Worm (Caenorhabditis elegans): Measurements from ENCODE around the gene ZK813.4.

Gene ZK813.4

DNA sequence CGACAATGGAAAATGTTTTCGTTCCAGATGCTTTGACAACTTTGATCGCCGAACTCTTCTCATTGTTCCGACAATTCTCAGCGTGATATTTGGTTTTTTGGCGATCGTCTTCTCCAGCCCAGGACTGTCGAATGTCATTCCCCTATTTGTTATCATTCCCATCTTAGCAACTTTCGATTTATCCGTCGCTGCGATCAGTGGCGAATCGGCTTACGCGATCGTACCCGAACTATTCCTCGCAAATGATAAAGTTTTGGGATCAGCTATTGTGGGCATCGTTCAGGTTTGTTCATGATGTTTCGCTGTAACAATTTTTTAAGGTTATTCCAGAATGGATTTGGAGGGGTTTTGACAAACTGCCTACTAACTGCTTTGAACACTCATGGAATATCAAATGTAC lies 33.2 kb downstream of the ZK813.4 start:
- no peak for TF ChIP-seq alr-1 (tag; optimal IDR thresholded peaks at IDR 0.05; ENCODE audit: borderline replicate concordance)
- TF ChIP-seq blmp-1 (tag; optimal IDR thresholded peaks at IDR 0.05): peak; percentile 70
- no peak for TF ChIP-seq nhr-20 (tag; optimal IDR thresholded peaks at IDR 0.05)
- TF ChIP-seq fkh-10 (GFP tag; optimal IDR thresholded peaks at IDR 0.05): no peak
- no peak for TF ChIP-seq isw-1 (GFP tag; IDR thresholded peaks at IDR 0.05)
- TF ChIP-seq nhr-84 (tag; optimal IDR thresholded peaks at IDR 0.05): no peak
- TF ChIP-seq elt-3 (tag; optimal IDR thresholded peaks at IDR 0.05): no peak

DNA sequence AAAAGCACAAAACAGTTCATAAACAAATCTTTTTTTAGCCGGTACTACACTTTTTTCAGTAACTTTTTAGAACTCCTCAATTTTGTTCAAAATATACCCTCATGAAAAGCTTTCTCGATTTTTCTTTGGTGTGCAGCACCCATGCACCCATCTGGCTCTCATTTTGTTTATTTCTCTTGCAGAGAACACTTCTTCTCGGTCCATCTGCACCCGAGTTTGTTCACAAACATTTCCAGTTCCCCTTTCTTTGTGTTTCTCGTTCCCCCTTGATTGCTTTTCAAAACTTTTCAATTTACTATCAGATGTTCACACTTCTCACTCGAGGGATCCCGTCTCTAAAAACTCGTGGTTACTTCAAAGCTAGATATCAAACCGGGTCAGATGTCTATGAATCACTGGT lies 36.4 kb downstream of the ZK813.4 start, which contains the start of gene slcf-2:
slcf-2 (plus strand) TSS at position 301 of the 400 bp plus-strand sequence.
- TF ChIP-seq F16B12.6 (tag; optimal IDR thresholded peaks at IDR 0.05) (no peak), dsc-1 (tag; optimal IDR thresholded peaks at IDR 0.05) (peak; percentile 71), mef-2 (tag; optimal IDR thresholded peaks at IDR 0.05) (no peak), ces-1 (GFP tag; optimal IDR thresholded peaks at IDR 0.05) (no peak), pag-3 (tag; optimal IDR thresholded peaks at IDR 0.05; ENCODE audit: borderline replicate concordance, insufficient read depth) (no peak), rnt-1 (tag; optimal IDR thresholded peaks at IDR 0.05) (no peak), nhr-85 (tag) (no peak), nhr-47 (tag; optimal IDR thresholded peaks at IDR 0.05) (no peak)

DNA sequence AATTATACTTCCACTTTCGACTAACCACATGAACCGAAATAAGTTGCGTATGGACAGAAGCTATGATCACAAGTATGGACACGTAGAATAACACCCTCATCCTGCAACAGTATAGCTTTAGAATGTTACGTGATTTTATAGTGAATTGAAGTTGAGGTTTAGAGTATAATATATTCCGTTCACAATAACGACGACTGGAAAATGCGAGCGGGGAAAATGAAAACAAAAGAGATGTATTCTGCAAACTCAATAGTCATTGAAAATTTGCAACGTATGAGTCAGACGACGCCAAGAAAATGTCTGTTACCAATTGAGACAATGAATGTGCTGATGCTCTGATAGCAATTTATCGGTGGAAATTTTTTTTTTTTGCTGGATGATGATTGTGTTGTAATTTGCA lies 44.6 kb downstream of the ZK813.4 start, which contains the start of gene acp-1:
acp-1 (minus strand) TSS at position 101 of the 400 bp plus-strand sequence.
- TF ChIP-seq zag-1 (tag; optimal IDR thresholded peaks at IDR 0.05): no peak
- TF ChIP-seq ceh-88 (GFP tag; IDR thresholded peaks at IDR 0.05): no peak
- TF ChIP-seq fos-1 (tag; optimal IDR thresholded peaks at IDR 0.05): no peak
- TF ChIP-seq unc-130 (tag; optimal IDR thresholded peaks at IDR 0.05): no peak
- TF ChIP-seq pax-3 (tag; optimal IDR thresholded peaks at IDR 0.05): no peak
- TF ChIP-seq ama-1 (optimal IDR thresholded peaks at IDR 0.05): no peak
- no peak for TF ChIP-seq sox-4 (tag; optimal IDR thresholded peaks at IDR 0.05)
- no peak for TF ChIP-seq snpc-4 (tag; optimal IDR thresholded peaks at IDR 0.05)
- TF ChIP-seq mep-1 (tag; optimal IDR thresholded peaks at IDR 0.05): no peak
- TF ChIP-seq ztf-11 (tag; optimal IDR thresholded peaks at IDR 0.05): no peak
- TF ChIP-seq nhr-28 (tag; optimal IDR thresholded peaks at IDR 0.05): no peak
- no peak for TF ChIP-seq sptf-1 (tag; optimal IDR thresholded peaks at IDR 0.05)
- no peak for TF ChIP-seq lin-35 (GFP tag; optimal IDR thresholded peaks at IDR 0.05)
- no peak for TF ChIP-seq tlp-1 (tag; optimal IDR thresholded peaks at IDR 0.05)
- TF ChIP-seq unc-98 (GFP tag; IDR thresholded peaks at IDR 0.05): no peak
- no peak for TF ChIP-seq jun-1 (tag; optimal IDR thresholded peaks at IDR 0.05)

DNA sequence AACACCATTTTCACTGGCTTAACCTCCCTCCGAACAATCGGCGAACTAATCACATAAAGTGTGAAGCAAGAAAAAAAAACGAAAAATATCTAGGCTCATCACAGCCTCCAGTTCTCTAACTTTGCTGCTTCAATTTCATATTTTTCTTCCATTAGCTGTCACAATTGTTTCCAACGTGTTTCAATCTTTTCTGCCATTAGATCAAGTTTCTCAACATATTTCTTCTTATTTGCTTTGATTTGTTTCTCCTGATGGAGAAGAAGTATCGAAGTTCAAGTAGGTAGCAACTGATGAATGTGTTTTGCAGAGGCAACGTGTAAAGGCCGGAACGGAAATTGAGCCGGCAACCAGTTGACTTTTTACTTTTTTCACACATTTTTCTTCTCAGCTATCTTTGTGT lies 49.8 kb downstream of the ZK813.4 start, which contains the start of gene ZK563.7:
ZK563.7 (plus strand) TSS at position 301 of the 400 bp plus-strand sequence.
- peak; percentile 43 for TF ChIP-seq nhr-85 (tag)
- no peak for TF ChIP-seq dpl-1 (GFP tag; optimal IDR thresholded peaks at IDR 0.05)

DNA sequence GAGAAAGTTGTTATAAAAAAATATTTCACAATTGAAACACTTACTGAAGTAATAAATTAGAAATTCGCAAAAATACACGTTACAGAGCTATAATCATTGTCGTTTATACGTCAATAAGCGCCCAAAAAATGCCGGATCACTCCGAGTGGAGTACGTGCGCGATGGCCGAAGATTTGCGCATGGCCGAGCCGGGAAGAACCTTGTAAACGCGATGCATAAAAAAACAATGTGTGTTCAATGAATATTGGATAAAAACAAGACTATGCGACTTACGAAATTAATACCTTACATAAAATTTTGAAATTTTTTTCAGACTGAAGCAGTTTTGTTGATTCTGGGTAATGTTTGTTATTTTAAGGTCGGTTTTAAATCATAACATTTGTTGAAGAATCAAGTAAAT lies 50.8 kb downstream of the ZK813.4 start, which contains the start of gene sorf-1:
sorf-1 (minus strand) TSS at position 135 of the 400 bp plus-strand sequence.
- TF ChIP-seq egl-27 (tag; optimal IDR thresholded peaks at IDR 0.05): no peak
- TF ChIP-seq hlh-4 (tag; optimal IDR thresholded peaks at IDR 0.05): no peak
- TF ChIP-seq Y116A8C.19 (tag; optimal IDR thresholded peaks at IDR 0.05; ENCODE audit: borderline replicate concordance): no peak
- peak; percentile 42 for TF ChIP-seq fkh-8 (tag; optimal IDR thresholded peaks at IDR 0.05)
- no peak for TF ChIP-seq hpl-2 (GFP tag; optimal IDR thresholded peaks at IDR 0.05)
- TF ChIP-seq lir-3 (tag; optimal IDR thresholded peaks at IDR 0.05; ENCODE audit: poor library complexity): peak; percentile 77
- TF ChIP-seq lin-14 (GFP tag; optimal IDR thresholded peaks at IDR 0.05): peak; percentile 73
- peak; percentile 6 to 11 for TF ChIP-seq efl-1 (optimal IDR thresholded peaks at IDR 0.05)
- peak in 1 of 2 experiments; percentile 74 for TF ChIP-seq efl-1 (GFP tag; optimal IDR thresholded peaks at IDR 0.05 in 1 of 2)
- TF ChIP-seq C16A3.4 (tag; optimal IDR thresholded peaks at IDR 0.05): peak; percentile 30
- no peak for TF ChIP-seq C34B4.2 (tag; optimal IDR thresholded peaks at IDR 0.05)
- peak; percentile 17 for TF ChIP-seq vab-15 (tag; optimal IDR thresholded peaks at IDR 0.05)
- no peak for TF ChIP-seq sptf-1 (tag; optimal IDR thresholded peaks at IDR 0.05)
- no peak for TF ChIP-seq unc-30 (tag; optimal IDR thresholded peaks at IDR 0.05)
- TF ChIP-seq zag-1 (tag; optimal IDR thresholded peaks at IDR 0.05): no peak
- TF ChIP-seq rnt-1 (tag; optimal IDR thresholded peaks at IDR 0.05): peak; percentile 95
- TF ChIP-seq fkh-10 (GFP tag; optimal IDR thresholded peaks at IDR 0.05): no peak
- no peak for TF ChIP-seq nhr-77 (tag; optimal IDR thresholded peaks at IDR 0.05)
- TF ChIP-seq mep-1 (tag; optimal IDR thresholded peaks at IDR 0.05): no peak
- TF ChIP-seq nhr-84 (tag; optimal IDR thresholded peaks at IDR 0.05): no peak
- peak; percentile 47 for TF ChIP-seq ceh-90 (tag; optimal IDR thresholded peaks at IDR 0.05)
